Fruit fly (Drosophila melanogaster): ENCODE data around the gene RpL7-like.

The RpL7-like gene

DNA sequence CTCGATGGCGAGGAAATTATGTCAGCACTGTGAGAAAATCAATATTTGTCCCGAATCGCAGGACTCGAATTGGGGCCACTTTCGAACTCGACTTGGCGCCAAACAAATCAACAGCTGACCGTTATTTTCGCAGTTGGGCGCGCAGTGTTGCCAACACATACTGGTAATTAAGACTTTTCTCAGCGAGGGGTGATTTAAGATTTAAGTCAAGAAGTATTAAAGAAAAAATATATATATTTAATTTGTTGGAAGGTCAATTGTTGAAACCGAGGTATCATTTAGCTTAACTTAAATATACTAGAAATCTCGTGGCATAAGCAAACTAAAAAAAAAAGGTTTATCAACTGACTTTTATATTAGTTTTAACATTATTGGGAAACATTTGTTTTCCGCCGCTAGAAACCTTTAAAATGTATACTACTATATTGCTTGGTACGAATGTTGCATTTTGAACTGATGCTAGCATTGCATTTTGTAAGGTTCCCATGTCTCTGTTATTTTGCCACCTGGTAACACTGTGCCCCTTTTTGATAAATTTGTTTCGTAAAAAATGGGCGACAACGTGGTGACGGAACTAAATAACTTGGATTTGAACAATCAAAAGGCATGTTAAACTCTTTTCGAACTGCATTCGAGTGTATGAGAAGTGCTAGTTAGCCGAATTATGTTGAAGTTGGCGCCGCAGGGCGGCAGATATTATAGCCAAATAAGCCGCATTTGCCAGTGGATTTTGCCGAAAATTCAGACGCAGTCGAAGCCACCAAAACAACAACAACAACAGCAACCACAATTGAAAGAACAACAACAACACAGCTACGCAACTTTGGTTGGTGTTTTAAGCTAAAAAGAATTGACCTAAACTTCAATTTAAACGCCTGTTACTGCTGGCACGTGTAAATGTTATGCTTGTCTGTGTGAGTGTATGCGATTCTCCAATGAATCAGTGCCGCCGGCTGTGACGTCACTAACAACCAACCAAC lies 47.4 kb downstream of the RpL7-like start, which contains the start of the genes Patsas and ThrRS (continued):
- TF ChIP-seq Opbp (GFP tag; IDR thresholded peaks at IDR 0.05; ENCODE audit: partially characterized antibody) (no peak; the same call in 2 of the 3 replicates), CG5245 (GFP tag; optimal IDR thresholded peaks at IDR 0.05) (peak; percentile 76), Gug (GFP tag; IDR thresholded peaks at IDR 0.05) (peak; percentile 73; the same call in 3 of the 4 replicates), Neu2 (GFP tag; optimal IDR thresholded peaks at IDR 0.05; ENCODE audit: borderline replicate concordance) (no peak), zf30C (GFP tag; optimal IDR thresholded peaks at IDR 0.05) (no peak), CG14014 (GFP tag; IDR thresholded peaks at IDR 0.05) (peak; percentile 85), eve (GFP tag; optimal IDR thresholded peaks at IDR 0.05) (no peak), lbe (GFP tag; optimal IDR thresholded peaks at IDR 0.05) (peak; percentile 49), CG3163 (GFP tag; optimal IDR thresholded peaks at IDR 0.05) (peak; percentile 38), CG13894 (tag; optimal IDR thresholded peaks at IDR 0.05) (peak; percentile 85), gt (GFP tag; IDR thresholded peaks at IDR 0.05) (peak; percentile 53; the same call in 1 of the 2 replicates), oc (tag; optimal IDR thresholded peaks at IDR 0.05) (no peak), CG32532 (GFP tag; IDR thresholded peaks at IDR 0.05) (peak; percentile 88), CG17912 (GFP tag; optimal IDR thresholded peaks at IDR 0.05) (peak; percentile 31), so (GFP tag; IDR thresholded peaks at IDR 0.05) (peak; percentile 82; the same call in 2 of the 3 replicates), ATbp (GFP tag; optimal IDR thresholded peaks at IDR 0.05) (peak; percentile 73), Max (GFP tag; optimal IDR thresholded peaks at IDR 0.05) (peak; percentile 82), gro (GFP tag; optimal IDR thresholded peaks at IDR 0.05) (peak; percentile 46), Spps (tag; optimal IDR thresholded peaks at IDR 0.05) (peak; percentile 75), Usf (GFP tag; optimal IDR thresholded peaks at IDR 0.05) (peak; percentile 83), CG9437 (GFP tag; optimal IDR thresholded peaks at IDR 0.05) (peak; percentile 72), CG16815 (GFP tag; optimal IDR thresholded peaks at IDR 0.05) (peak; percentile 87), HLH4C (GFP tag; IDR thresholded peaks at IDR 0.05; ENCODE audit: partially characterized antibody) (no peak), mam (GFP tag; optimal IDR thresholded peaks at IDR 0.05) (peak; percentile 83), kay (GFP tag; optimal IDR thresholded peaks at IDR 0.05) (peak; percentile 69), Ssrp (tag; optimal IDR thresholded peaks at IDR 0.05) (peak; percentile 88), H2.0 (GFP tag; IDR thresholded peaks at IDR 0.05) (peak; percentile 78), C15 (GFP tag; IDR thresholded peaks at IDR 0.05) (peak; percentile 52; the same call in 1 of the 3 replicates), HHEX (GFP tag; optimal IDR thresholded peaks at IDR 0.05) (peak; percentile 81), CG3065 (GFP tag; optimal IDR thresholded peaks at IDR 0.05) (peak; percentile 33), CG6683 (GFP tag; optimal IDR thresholded peaks at IDR 0.05) (peak; percentile 47), Kr (GFP tag; optimal IDR thresholded peaks at IDR 0.05) (no peak), PHDP (tag; optimal IDR thresholded peaks at IDR 0.05) (peak; percentile 87), ems (GFP tag; optimal IDR thresholded peaks at IDR 0.05) (peak; percentile 74), E2f1 (GFP tag; IDR thresholded peaks at IDR 0.05) (peak; percentile 81), Myb (GFP tag; optimal IDR thresholded peaks at IDR 0.05) (peak; percentile 66), bowl (GFP tag; IDR thresholded peaks at IDR 0.05) (peak; percentile 59; the same call in 1 of the 2 replicates), CG13624 (GFP tag; optimal IDR thresholded peaks at IDR 0.05) (peak; percentile 78), Taf1 (GFP tag; IDR thresholded peaks at IDR 0.05) (peak; percentile 57; the same call in 1 of the 2 replicates), E2f2 (GFP tag; IDR thresholded peaks at IDR 0.05) (peak; percentile 79), sim (GFP tag; IDR thresholded peaks at IDR 0.05) (0 out of 2 replicates have a peak, but pooled peaks have one; percentile 47), pita (GFP tag; optimal IDR thresholded peaks at IDR 0.05) (no peak), mirr (GFP tag; optimal IDR thresholded peaks at IDR 0.05) (no peak), CG11456 (GFP tag; IDR thresholded peaks at IDR 0.05) (peak; percentile 76), CTCF (GFP tag; optimal IDR thresholded peaks at IDR 0.05) (peak; percentile 17), CG11247 (GFP tag; IDR thresholded peaks at IDR 0.05) (peak; percentile 70), tx (GFP tag; optimal IDR thresholded peaks at IDR 0.05) (peak; percentile 72), Hr3 (GFP tag; optimal IDR thresholded peaks at IDR 0.05) (peak; percentile 90), phol (tag; optimal IDR thresholded peaks at IDR 0.05) (peak; percentile 93)

Measured in whole organism, embryonic.